Fruit fly (Drosophila melanogaster) whole organism, embryonic: ENCODE data around the gene CG3662.
A peak's percentile ranks its signal among the peaks of the same experiment; 100 is the strongest.

ENCODE experiments used
- Bdp1 ChIP-seq: fragments of 200-800 bp; sonication (Bioruptor generic); optimal IDR thresholded peaks from 3 replicates; lab custom pipeline; 2016; ENCODE audit warnings: missing biosample characterization, missing genetic modification characterization
- CG10274 ChIP-seq: fragments of 200-800 bp; sonication (Bioruptor generic); optimal IDR thresholded peaks from 3 replicates; lab custom pipeline; 2017; ENCODE audit warnings: missing biosample characterization, mild to moderate bottlenecking, missing genetic modification characterization
- CG11085 ChIP-seq: fragments of 200-800 bp; sonication (Bioruptor generic); IDR thresholded peaks from 2 replicates; pipeline ENCODE4 v1.3.6; 2022; ENCODE audit warnings: missing biosample characterization, missing genetic modification characterization
- CG11695 ChIP-seq: fragments of 200-800 bp; sonication (Bioruptor generic); IDR thresholded peaks from 3 replicates; pipeline ENCODE4 v1.3.6; 2022; ENCODE audit warnings: missing biosample characterization, missing genetic modification characterization
- CG11696 ChIP-seq: fragments of 200-800 bp; sonication (Bioruptor generic); IDR thresholded peaks from 2 replicates; pipeline ENCODE4 v1.3.6; 2022; ENCODE audit warnings: missing biosample characterization, missing genetic modification characterization
- CG12104 ChIP-seq: fragments of 200-800 bp; sonication (Bioruptor generic); optimal IDR thresholded peaks from 3 replicates; lab custom pipeline; 2016; ENCODE audit warnings: missing biosample characterization, missing genetic modification characterization
- CG12219 ChIP-seq: fragments of 200-800 bp; sonication (Bioruptor generic); optimal IDR thresholded peaks from 3 replicates; lab custom pipeline; 2018; ENCODE audit warnings: missing biosample characterization, mild to moderate bottlenecking, missing genetic modification characterization
- CG15011 ChIP-seq: fragments of 200-800 bp; sonication (Bioruptor generic); optimal IDR thresholded peaks from 3 replicates; lab custom pipeline; 2018; ENCODE audit warnings: missing biosample characterization, mild to moderate bottlenecking, missing genetic modification characterization
- CG15514 ChIP-seq: fragments of 200-800 bp; sonication (Bioruptor generic); optimal IDR thresholded peaks from 3 replicates; lab custom pipeline; 2017; ENCODE audit warnings: missing biosample characterization, missing genetic modification characterization, mild to moderate bottlenecking, moderate library complexity, missing genetic modification reagents
- CG15601 ChIP-seq: fragments of 200-800 bp; sonication (Bioruptor generic); optimal IDR thresholded peaks from 3 replicates; lab custom pipeline; 2019; ENCODE audit warnings: missing biosample characterization, mild to moderate bottlenecking, missing genetic modification characterization, moderate library complexity
- CG16813 ChIP-seq: fragments of 200-800 bp; sonication (Bioruptor generic); IDR thresholded peaks from 3 replicates; pipeline ENCODE4 v1.3.6; 2022; ENCODE audit warnings: missing biosample characterization, missing genetic modification characterization; ENCODE audit not compliant: partially characterized antibody
- CG17385 ChIP-seq: fragments of 200-800 bp; sonication (Bioruptor generic); optimal IDR thresholded peaks from 3 replicates; lab custom pipeline; 2018; ENCODE audit warnings: missing biosample characterization, mild to moderate bottlenecking, missing genetic modification characterization
- CG2712 ChIP-seq: fragments of 200-800 bp; optimal IDR thresholded peaks from 3 replicates; lab custom pipeline; 2019; ENCODE audit warnings: missing biosample characterization, mild to moderate bottlenecking, missing genetic modification characterization, moderate library complexity
- CG3163 ChIP-seq: fragments of 200-800 bp; sonication (Bioruptor generic); optimal IDR thresholded peaks from 3 replicates; lab custom pipeline; 2016; ENCODE audit warnings: missing biosample characterization, missing genetic modification characterization
- CG33557 ChIP-seq: fragments of 200-800 bp; sonication (Bioruptor generic); optimal IDR thresholded peaks from 2 replicates; lab custom pipeline; 2019; ENCODE audit warnings: missing biosample characterization, mild to moderate bottlenecking, missing genetic modification characterization, moderate library complexity
- CG4730 ChIP-seq: fragments of 200-800 bp; sonication (Bioruptor generic); IDR thresholded peaks from 2 replicates; pipeline ENCODE4 v1.3.6; 2022; ENCODE audit warnings: missing biosample characterization, missing genetic modification characterization
- CG5953 ChIP-seq: fragments of 200-800 bp; sonication (Bioruptor generic); IDR thresholded peaks from 2 replicates; pipeline ENCODE4 v1.3.6; 2022; ENCODE audit warnings: missing biosample characterization, missing genetic modification characterization
- CG6689 ChIP-seq: fragments of 200-800 bp; sonication (Bioruptor generic); IDR thresholded peaks from 2 replicates; pipeline ENCODE4 v1.3.6; 2022; ENCODE audit warnings: missing biosample characterization, missing genetic modification characterization
- CG7357 ChIP-seq: fragments of 200-800 bp; sonication (Bioruptor generic); IDR thresholded peaks from 3 replicates; pipeline ENCODE4 v1.3.6; 2022; ENCODE audit warnings: missing biosample characterization, missing genetic modification characterization
- CG8290 ChIP-seq, 3 experiments: fragments of 200-800 bp; sonication (Bioruptor generic); optimal IDR thresholded peaks; 2 replicates each; lab custom pipeline; 2016 to 2019; ENCODE audit warnings: missing biosample characterization in 3 of 3, missing genetic modification characterization in 3 of 3, mild to moderate bottlenecking in 2 of 3, moderate library complexity in 1 of 3
- D19A ChIP-seq: fragments of 200-800 bp; optimal IDR thresholded peaks from 3 replicates; lab custom pipeline; 2019; ENCODE audit warnings: missing biosample characterization, mild to moderate bottlenecking, missing genetic modification characterization, moderate library complexity
- Doc3 ChIP-seq: fragments of 200-800 bp; sonication (Bioruptor generic); IDR thresholded peaks from 3 replicates; pipeline ENCODE4 v1.3.6; 2022; ENCODE audit warnings: missing biosample characterization, missing genetic modification characterization; ENCODE audit not compliant: partially characterized antibody
- ERR ChIP-seq: fragments of 200-800 bp; sonication (Bioruptor generic); optimal IDR thresholded peaks from 2 replicates; lab custom pipeline; 2016; ENCODE audit warnings: missing biosample characterization, missing genetic modification characterization
- Eip74EF ChIP-seq, 2 experiments: fragments of 200-800 bp in 1 of 2; fragments of >200 bp in 1 of 2; sonication (Bioruptor generic) in 1 of 2; optimal IDR thresholded peaks; 2 replicates each; lab custom pipeline; 2017 to 2019; ENCODE audit warnings: missing biosample characterization in 2 of 2, missing genetic modification characterization in 2 of 2, mild to moderate bottlenecking in 1 of 2, moderate library complexity in 1 of 2
- Med ChIP-seq: fragments of 200-800 bp; sonication (Bioruptor generic); peaks from one replicate; lab custom pipeline; 2016; ENCODE audit warnings: missing biosample characterization, missing genetic modification characterization, mild to moderate bottlenecking, inconsistent platforms, moderate library complexity
- NC2α ChIP-seq: fragments of 200-800 bp; sonication (Bioruptor generic); optimal IDR thresholded peaks from 2 replicates; lab custom pipeline; 2016; ENCODE audit warnings: missing biosample characterization, missing genetic modification characterization
- Nf-YB ChIP-seq: fragments of 200-800 bp; sonication (Bioruptor generic); optimal IDR thresholded peaks from 3 replicates; lab custom pipeline; 2019; ENCODE audit warnings: missing biosample characterization, mild to moderate bottlenecking, missing genetic modification characterization, moderate library complexity
- Optix ChIP-seq: fragments of 200-800 bp; sonication (Bioruptor generic); IDR thresholded peaks from 3 replicates; pipeline ENCODE4 v1.3.6; 2022; ENCODE audit warnings: missing biosample characterization, missing genetic modification characterization
- PHDP ChIP-seq: fragments of 200-800 bp; sonication (Bioruptor generic); optimal IDR thresholded peaks from 3 replicates; lab custom pipeline; 2018; ENCODE audit warnings: missing biosample characterization, mild to moderate bottlenecking, missing genetic modification characterization, moderate library complexity
- Ravus ChIP-seq: fragments of 200-800 bp; sonication (Bioruptor generic); IDR thresholded peaks from 2 replicates; pipeline ENCODE4 v1.3.6; 2022; ENCODE audit warnings: missing biosample characterization, missing genetic modification characterization
- Sin3A ChIP-seq: fragments of >200 bp; optimal IDR thresholded peaks from 2 replicates; lab custom pipeline; 2018
- Sox100B ChIP-seq: fragments of 200-800 bp; sonication (Bioruptor generic); optimal IDR thresholded peaks from 3 replicates; lab custom pipeline; 2018; ENCODE audit warnings: missing biosample characterization, mild to moderate bottlenecking, missing genetic modification characterization
- Usf ChIP-seq: fragments of 200-800 bp; sonication (Bioruptor generic); optimal IDR thresholded peaks from 2 replicates; lab custom pipeline; 2017; ENCODE audit warnings: missing genotype, missing biosample characterization, missing genetic modification characterization
- bowl ChIP-seq: fragments of 200-800 bp; sonication (Bioruptor generic); IDR thresholded peaks from 2 replicates; pipeline ENCODE4 v1.3.6; 2022; ENCODE audit warnings: missing biosample characterization, missing genetic modification characterization
- cg ChIP-seq: fragments of 200-800 bp; sonication (Bioruptor generic); optimal IDR thresholded peaks from 3 replicates; lab custom pipeline; 2019; ENCODE audit warnings: missing biosample characterization, mild to moderate bottlenecking, missing genetic modification characterization, moderate library complexity
- chn ChIP-seq: fragments of 200-800 bp; sonication (Bioruptor generic); optimal IDR thresholded peaks from 2 replicates; lab custom pipeline; 2016; ENCODE audit warnings: missing biosample characterization, missing genetic modification characterization
- ewg ChIP-seq: fragments of 200-800 bp; sonication (Bioruptor generic); optimal IDR thresholded peaks from 3 replicates; lab custom pipeline; 2017; ENCODE audit warnings: mild to moderate bottlenecking, missing biosample characterization, missing genetic modification reagents, missing genetic modification characterization
- ftz-f1 ChIP-seq: fragments of 200-800 bp; sonication (Bioruptor generic); optimal IDR thresholded peaks from 2 replicates; lab custom pipeline; 2016; ENCODE audit warnings: missing biosample characterization, missing genetic modification characterization
- fu2 ChIP-seq: fragments of 200-800 bp; sonication (Bioruptor generic); optimal IDR thresholded peaks from 2 replicates; lab custom pipeline; 2016; ENCODE audit warnings: missing biosample characterization, missing genetic modification characterization
- ken ChIP-seq: fragments of 200-800 bp; sonication (Bioruptor generic); IDR thresholded peaks from 3 replicates; pipeline ENCODE4 v1.3.6; 2022; ENCODE audit warnings: missing biosample characterization, missing genetic modification characterization
- lola ChIP-seq, 3 experiments: fragments of >200 bp in 2 of 3; fragments of 200-800 bp in 1 of 3; sonication (Bioruptor generic) in 1 of 3; optimal IDR thresholded peaks; 2 replicates each; lab custom pipeline; 2017 to 2019; ENCODE audit warnings: missing biosample characterization in 3 of 3, missing genetic modification characterization in 3 of 3, mild to moderate bottlenecking in 1 of 3, moderate library complexity in 1 of 3
- pb ChIP-seq: fragments of 200-800 bp; sonication (Bioruptor generic); optimal IDR thresholded peaks from 3 replicates; lab custom pipeline; 2016; ENCODE audit warnings: missing biosample characterization, missing genetic modification characterization
- peb ChIP-seq: fragments of 200-800 bp; sonication (Bioruptor generic); IDR thresholded peaks from 2 replicates; pipeline ENCODE4 v1.3.6; 2022; ENCODE audit warnings: missing biosample characterization, missing genetic modification characterization
- pita ChIP-seq: fragments of 200-800 bp; sonication (Bioruptor generic); optimal IDR thresholded peaks from 2 replicates; lab custom pipeline; 2017; ENCODE audit warnings: missing biosample characterization, mild to moderate bottlenecking, missing genetic modification characterization
- prd ChIP-seq, 3 experiments: fragments of >200 bp in 2 of 3; fragments of 200-800 bp in 1 of 3; sonication (Bioruptor generic) in 1 of 3; optimal IDR thresholded peaks in 2 of 3; IDR thresholded peaks in 1 of 3; 2 replicates in 2 of 3; 3 replicates in 1 of 3; pipeline versions ENCODE4 v1.3.6 to Lab custom; 2017 to 2022; ENCODE audit warnings: missing biosample characterization in 1 of 3, missing genetic modification characterization in 1 of 3
- sd ChIP-seq: fragments of 200-800 bp; sonication (Bioruptor generic); optimal IDR thresholded peaks from 3 replicates; lab custom pipeline; 2018; ENCODE audit warnings: missing biosample characterization, mild to moderate bottlenecking, missing genetic modification characterization, moderate library complexity
- sens ChIP-seq: fragments of 200-800 bp; sonication (Bioruptor generic); peaks from one replicate; lab custom pipeline; 2016; ENCODE audit warnings: missing biosample characterization, missing genetic modification characterization
- seq ChIP-seq: fragments of 200-800 bp; sonication (Bioruptor generic); IDR thresholded peaks from 2 replicates; pipeline ENCODE4 v1.3.6; 2022; ENCODE audit warnings: missing biosample characterization, missing genetic modification characterization
- sna ChIP-seq: fragments of 200-800 bp; sonication (Bioruptor generic); IDR thresholded peaks from 2 replicates; pipeline ENCODE4 v1.3.6; 2022; ENCODE audit warnings: missing biosample characterization, missing genetic modification characterization; ENCODE audit not compliant: partially characterized antibody
- yki ChIP-seq: fragments of >200 bp; optimal IDR thresholded peaks from 3 replicates; lab custom pipeline; 2018
- zf30C ChIP-seq: fragments of 200-800 bp; sonication (Bioruptor generic); optimal IDR thresholded peaks from 3 replicates; lab custom pipeline; 2018; ENCODE audit warnings: missing biosample characterization, mild to moderate bottlenecking, missing genetic modification characterization
- zfh2 ChIP-seq: fragments of 200-800 bp; sonication (Bioruptor generic); optimal IDR thresholded peaks from 2 replicates; lab custom pipeline; 2016; ENCODE audit warnings: missing biosample characterization, missing genetic modification characterization

CG3662 gene

dm6 chr2L:826388-826787, 5.3 kb downstream of the CG3662 start (continued):
- no peak for TF ChIP-seq sna
- TF ChIP-seq seq (GFP tag; lab: Robert Waterston, UW) = peak; percentile 71
- no peak for TF ChIP-seq Ravus (GFP tag; lab: Robert Waterston, UW)
- no peak for TF ChIP-seq sd (tag; lab: Kevin White, UChicago)
- TF ChIP-seq D19A = no peak
- TF ChIP-seq Med (GFP tag; lab: Kevin White, UChicago) = peak; percentile 6
- TF ChIP-seq pb (GFP tag; lab: Kevin White, UChicago) = no peak
- no peak for TF ChIP-seq prd (optimal IDR thresholded peaks at IDR 0.05; lab: Kevin White, UChicago)
- TF ChIP-seq prd (GFP tag; IDR thresholded peaks at IDR 0.05; lab: Robert Waterston, UW) = no peak
- peak; percentile 72 for TF ChIP-seq ewg (GFP tag; lab: Kevin White, UChicago)
- TF ChIP-seq CG33557 = no peak
- TF ChIP-seq CG5953 (GFP tag; lab: Robert Waterston, UW) = no peak
- TF ChIP-seq ERR (GFP tag; lab: Kevin White, UChicago) = no peak
- no peak for TF ChIP-seq Usf (GFP tag; lab: Kevin White, UChicago)
- peak; percentile 28 for TF ChIP-seq chn (GFP tag; lab: Kevin White, UChicago)
- peak; percentile 94 for TF ChIP-seq yki (lab: Kevin White, UChicago)
- no peak for TF ChIP-seq CG17385 (GFP tag; lab: Kevin White, UChicago)
- no peak for TF ChIP-seq Sox100B (GFP tag; lab: Kevin White, UChicago)
- no peak for TF ChIP-seq CG7357 (GFP tag; lab: Robert Waterston, UW)
- no peak for TF ChIP-seq CG12104 (GFP tag; lab: Kevin White, UChicago)
- no peak for TF ChIP-seq CG10274 (GFP tag; lab: Kevin White, UChicago)
- TF ChIP-seq Bdp1 (GFP tag; lab: Kevin White, UChicago) = no peak
- peak; percentile 79 for TF ChIP-seq sens (GFP tag; lab: Kevin White, UChicago)
- TF ChIP-seq CG11696 (GFP tag; lab: Robert Waterston, UW) = no peak
- no peak for TF ChIP-seq ftz-f1 (GFP tag; lab: Kevin White, UChicago)
- no peak for TF ChIP-seq cg (GFP tag; lab: Kevin White, UChicago)
- TF ChIP-seq ken (GFP tag; lab: Robert Waterston, UW) = no peak
- TF ChIP-seq CG3163 = no peak
- no peak for TF ChIP-seq zfh2
- no peak for TF ChIP-seq PHDP
- TF ChIP-seq NC2α (GFP tag; lab: Kevin White, UChicago) = no peak
- TF ChIP-seq CG6689 (GFP tag; lab: Robert Waterston, UW) = no peak
- TF ChIP-seq Sin3A = no peak
- no peak for TF ChIP-seq CG11085 (GFP tag; lab: Robert Waterston, UW)
- TF ChIP-seq CG12219 (GFP tag; lab: Kevin White, UChicago) = no peak
- TF ChIP-seq lola (GFP tag; optimal IDR thresholded peaks at IDR 0.05; lab: Kevin White, UChicago) = no peak
- no peak for TF ChIP-seq CG15514 (GFP tag; lab: Kevin White, UChicago)
- TF ChIP-seq peb (GFP tag; lab: Robert Waterston, UW) = no peak
- no peak for TF ChIP-seq CG11695 (GFP tag; lab: Robert Waterston, UW)
- TF ChIP-seq zf30C (GFP tag; lab: Kevin White, UChicago) = peak; percentile 80
- TF ChIP-seq Eip74EF (GFP tag; optimal IDR thresholded peaks at IDR 0.05; lab: Kevin White, UChicago) = no peak
- TF ChIP-seq CG15011 (GFP tag; lab: Kevin White, UChicago) = no peak
- no peak for TF ChIP-seq bowl
- no peak for TF ChIP-seq fu2 (GFP tag; lab: Kevin White, UChicago)
- TF ChIP-seq CG8290 (GFP tag; optimal IDR thresholded peaks at IDR 0.05; lab: Kevin White, UChicago) = no peak
- TF ChIP-seq CG8290 (tag; optimal IDR thresholded peaks at IDR 0.05; lab: Kevin White, UChicago) = no peak
- no peak for TF ChIP-seq CG15601 (tag; lab: Kevin White, UChicago)
- no peak for TF ChIP-seq pita (GFP tag; lab: Kevin White, UChicago)
- TF ChIP-seq Doc3 (GFP tag; lab: Robert Waterston, UW) = no peak
- no peak for TF ChIP-seq CG2712 (tag; lab: Kevin White, UChicago)
- no peak for TF ChIP-seq CG4730 (GFP tag; lab: Robert Waterston, UW)
- no peak for TF ChIP-seq Nf-YB
- no peak for TF ChIP-seq Optix (GFP tag; lab: Robert Waterston, UW)
- no peak for TF ChIP-seq CG16813 (GFP tag; lab: Robert Waterston, UW)
